Worm (Caenorhabditis elegans) whole organism, mixed stage, embryonic: Measurements from ENCODE around the gene dhhc-5.

Source experiments
- nhr-28 ChIP-seq: fragments of 150-350 bp; optimal IDR thresholded peaks from 2 replicates; lab custom pipeline; 2014; ENCODE audit warnings: missing biosample characterization, missing genetic modification characterization
- nhr-76 ChIP-seq: sonication (generic microtip); optimal IDR thresholded peaks from 2 replicates; lab custom pipeline; 2017; ENCODE audit warnings: missing biosample characterization, missing genetic modification characterization

DNA sequence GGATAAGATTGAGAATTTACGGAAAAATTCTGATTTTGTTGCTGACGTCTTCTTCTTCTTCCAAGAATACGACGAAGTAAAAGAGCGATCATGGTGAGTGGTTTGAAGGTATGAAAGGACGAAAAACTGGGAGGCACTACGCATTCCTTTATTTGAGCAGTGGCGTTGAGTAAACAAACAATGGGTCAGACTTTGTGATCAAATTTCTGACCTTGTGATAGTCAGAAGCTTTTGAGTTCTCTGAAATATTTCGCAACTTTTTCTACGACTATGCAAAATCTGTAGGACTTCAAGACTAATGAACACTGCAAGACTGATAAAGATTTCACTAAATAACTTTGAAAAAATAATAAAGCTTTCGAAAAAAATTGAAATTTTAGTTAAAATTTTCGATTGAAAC is 31.9 kb downstream of the dhhc-5 start, which contains the start of gene F28F5.4:
- no peak for TF ChIP-seq nhr-76 (tag; lab: Kevin White, UChicago)
- no peak for TF ChIP-seq nhr-28 (tag; lab: Kevin White, UChicago)
